Fruit fly (Drosophila melanogaster) whole organism, embryonic: ENCODE data around the gene mRpS31.

Experiments
- CG2875 ChIP-seq: fragments of 200-800 bp; sonication (Bioruptor generic); optimal IDR thresholded peaks from 2 replicates; lab custom pipeline; 2017; ENCODE audit warnings: missing biosample characterization, mild to moderate bottlenecking, missing genetic modification characterization, missing genetic modification reagents
- Side ChIP-seq: fragments of 200-800 bp; sonication (Bioruptor generic); optimal IDR thresholded peaks from 2 replicates; lab custom pipeline; 2016; ENCODE audit warnings: missing biosample characterization, missing genetic modification characterization
- chinmo ChIP-seq: fragments of 200-800 bp; sonication (Bioruptor generic); IDR thresholded peaks from 4 replicates; pipeline ENCODE4 v1.3.6; 2022; ENCODE audit warnings: missing biosample characterization, missing genetic modification characterization; ENCODE audit not compliant: partially characterized antibody
- org-1 ChIP-seq: fragments of 200-800 bp; sonication (Bioruptor generic); optimal IDR thresholded peaks from 2 replicates; lab custom pipeline; 2017; ENCODE audit warnings: missing biosample characterization, missing genetic modification characterization
- seq ChIP-seq: fragments of 200-800 bp; sonication (Bioruptor generic); IDR thresholded peaks from 2 replicates; pipeline ENCODE4 v1.3.6; 2022; ENCODE audit warnings: missing biosample characterization, missing genetic modification characterization

DNA sequence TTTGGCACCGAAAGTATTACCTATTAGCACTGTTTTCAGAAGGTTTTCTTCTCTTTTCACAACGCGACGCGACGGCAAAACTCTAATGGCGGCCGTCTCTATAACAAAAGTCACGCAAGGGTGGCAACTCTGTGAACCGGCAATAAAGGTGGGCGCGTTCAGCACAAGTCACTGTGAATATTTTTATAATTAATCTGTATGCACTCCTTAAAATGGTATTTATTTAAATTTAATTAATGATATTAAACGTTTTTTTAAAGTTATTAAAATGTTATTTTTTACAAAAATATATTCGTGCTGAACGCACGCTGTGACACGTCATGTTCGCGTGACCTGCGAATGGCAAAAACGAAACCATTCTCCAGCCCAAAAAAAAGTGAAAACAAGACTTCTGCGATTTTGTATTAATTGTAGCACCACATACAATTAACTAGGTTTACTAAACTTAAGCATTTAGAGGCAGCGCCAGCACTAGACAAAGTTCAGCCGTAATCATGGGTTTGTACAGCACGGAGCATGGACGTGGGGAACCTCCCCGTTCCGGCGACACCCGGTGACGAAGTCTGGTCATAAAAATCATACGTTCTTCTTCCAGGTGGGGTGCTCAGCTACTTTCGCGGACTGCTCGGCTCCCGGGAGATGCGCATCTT is 22.1 kb upstream of the mRpS31 start, which contains the start of the genes brm and Arl1:
- peak; percentile 98 for TF ChIP-seq seq (GFP tag; lab: Robert Waterston, UW)
- peak; percentile 82 for TF ChIP-seq CG2875 (GFP tag; lab: Kevin White, UChicago)
- TF ChIP-seq org-1 (GFP tag; lab: Kevin White, UChicago), result peak; percentile 87
- no peak for TF ChIP-seq chinmo (GFP tag; lab: Robert Waterston, UW)
- TF ChIP-seq Side (GFP tag; lab: Kevin White, UChicago), result peak; percentile 81
